Worm (Caenorhabditis elegans) whole organism, young adult: ENCODE measurements around the gene oac-50.

Experiments used
- B0336.3 ChIP-seq: fragments of 200-800 bp; sonication (Bioruptor generic); IDR thresholded peaks from 2 replicates; pipeline ENCODE4 v1.3.6; 2022; ENCODE audit warnings: missing genetic modification characterization, missing compliant biosample characterization
- egrh-3 ChIP-seq: fragments of 200-800 bp; sonication (Bioruptor generic); IDR thresholded peaks from 2 replicates; pipeline ENCODE4 v1.3.6; 2022; ENCODE audit warnings: missing genetic modification reagents, missing genetic modification characterization, missing compliant biosample characterization
- hlh-12 ChIP-seq: sonication (generic microtip); optimal IDR thresholded peaks from 2 replicates; lab custom pipeline; 2016; ENCODE audit warnings: missing genetic modification characterization, missing compliant biosample characterization
- hmg-1.2 ChIP-seq: fragments of 200-800 bp; sonication (Bioruptor generic); IDR thresholded peaks from 2 replicates; pipeline ENCODE4 v1.3.6; 2022; ENCODE audit warnings: missing genetic modification reagents, missing genetic modification characterization, missing compliant biosample characterization
- nfya-1 ChIP-seq: sonication (generic microtip); optimal IDR thresholded peaks from 2 replicates; lab custom pipeline; 2017; ENCODE audit warnings: antibody characterized with exemption, missing compliant biosample characterization, missing genetic modification characterization, borderline replicate concordance; ENCODE audit not compliant: insufficient read depth
- rpc-1 ChIP-seq, 2 experiments: fragments of 150-350 bp in 1 of 2; sonication (generic microtip) in 1 of 2; optimal IDR thresholded peaks; 2 replicates each; lab custom pipeline; 2014 to 2018; ENCODE audit warnings: missing biosample characterization in 1 of 2, missing genetic modification characterization in 1 of 2, missing genetic modification reagents in 1 of 2, missing genotype in 1 of 2
- sea-2 ChIP-seq: fragments of 200-800 bp; sonication (Bioruptor generic); IDR thresholded peaks from 2 replicates; pipeline ENCODE4 v1.3.6; 2022; ENCODE audit warnings: missing genetic modification characterization, missing compliant biosample characterization

ce11 chrV:9096674-9097073 lies 23.3 kb upstream of the oac-50 start:
- TF ChIP-seq hlh-12 (tag; lab: Kevin White, UChicago) (no peak), hmg-1.2 (no peak), nfya-1 (tag; lab: Kevin White, UChicago) (no peak), egrh-3 (GFP tag; lab: Robert Waterston, UW) (no peak), rpc-1 (optimal IDR thresholded peaks at IDR 0.05; lab: Kevin White, UChicago) (no peak), rpc-1 (tag; optimal IDR thresholded peaks at IDR 0.05; lab: Kevin White, UChicago) (no peak), B0336.3 (GFP tag; lab: Robert Waterston, UW) (peak; percentile 12; the same call in 1 of the 2 replicates), sea-2 (GFP tag; lab: Robert Waterston, UW) (no peak)
